Fruit fly (Drosophila melanogaster): ENCODE measurements around the gene CycY.

CycY gene

dm6 chr2L:11806701-11807674, 6.6 kb downstream of the CycY start (continued):
- no peak for TF ChIP-seq CG14667 (GFP tag; IDR thresholded peaks at IDR 0.05)
- no peak for TF ChIP-seq pnt (GFP tag; optimal IDR thresholded peaks at IDR 0.05)
- no peak for TF ChIP-seq ems (GFP tag; optimal IDR thresholded peaks at IDR 0.05)
- TF ChIP-seq dati (GFP tag; IDR thresholded peaks at IDR 0.05), result no peak
- TF ChIP-seq emc (GFP tag; optimal IDR thresholded peaks at IDR 0.05), result no peak
- TF ChIP-seq Atf-2 (GFP tag; optimal IDR thresholded peaks at IDR 0.05), result no peak
- TF ChIP-seq CG10654 (GFP tag; optimal IDR thresholded peaks at IDR 0.05), result no peak
- peak; percentile 2 for TF ChIP-seq CG7839 (tag; optimal IDR thresholded peaks at IDR 0.05)
- no peak for TF ChIP-seq hth (optimal IDR thresholded peaks at IDR 0.05)
- peak; percentile 79 for TF ChIP-seq CG10543 (GFP tag; optimal IDR thresholded peaks at IDR 0.05)
- TF ChIP-seq cato (GFP tag; optimal IDR thresholded peaks at IDR 0.05; ENCODE audit: borderline replicate concordance), result no peak
- no peak for TF ChIP-seq CG3847 (GFP tag; IDR thresholded peaks at IDR 0.05)
- no peak for TF ChIP-seq CG14965 (GFP tag; optimal IDR thresholded peaks at IDR 0.05; ENCODE audit: borderline replicate concordance)
- no peak for TF ChIP-seq Optix (GFP tag; IDR thresholded peaks at IDR 0.05)
- TF ChIP-seq pum (GFP tag; optimal IDR thresholded peaks at IDR 0.05), result no peak
- no peak for TF ChIP-seq Sox100B (GFP tag; optimal IDR thresholded peaks at IDR 0.05)
- no peak for TF ChIP-seq CG4854 (GFP tag; optimal IDR thresholded peaks at IDR 0.05)
- TF ChIP-seq CG11560 (tag; IDR thresholded peaks at IDR 0.05), result no peak
- peak; percentile 95 for TF ChIP-seq sqz (GFP tag; optimal IDR thresholded peaks at IDR 0.05)
- TF ChIP-seq CoRest (tag; optimal IDR thresholded peaks at IDR 0.05), result no peak
- no peak for TF ChIP-seq CG14860 (GFP tag; IDR thresholded peaks at IDR 0.05; ENCODE audit: partially characterized antibody)
- no peak for TF ChIP-seq CG12391 (tag; optimal IDR thresholded peaks at IDR 0.05)
- no peak for TF ChIP-seq NC2α (GFP tag; optimal IDR thresholded peaks at IDR 0.05)
- TF ChIP-seq lola (GFP tag; optimal IDR thresholded peaks at IDR 0.05), result no peak
- no peak for TF ChIP-seq dan (GFP tag; IDR thresholded peaks at IDR 0.05)
- TF ChIP-seq B-H2 (GFP tag; optimal IDR thresholded peaks at IDR 0.05), result peak; percentile 25
- no peak for TF ChIP-seq Mad (GFP tag; optimal IDR thresholded peaks at IDR 0.05)
- TF ChIP-seq pb (GFP tag; optimal IDR thresholded peaks at IDR 0.05), result no peak
- TF ChIP-seq zen2 (GFP tag; IDR thresholded peaks at IDR 0.05; ENCODE audit: partially characterized antibody), result peak; percentile 50; the same call in 2 of the 3 replicates
- peak; percentile 42; the same call in 1 of the 4 replicates for TF ChIP-seq Dll (GFP tag; IDR thresholded peaks at IDR 0.05; ENCODE audit: partially characterized antibody)
- TF ChIP-seq CG8478 (optimal IDR thresholded peaks at IDR 0.05), result peak; percentile 64
- peak; percentile 23; the same call in 1 of the 2 replicates for TF ChIP-seq CG13287 (GFP tag; IDR thresholded peaks at IDR 0.05; ENCODE audit: partially characterized antibody)
- no peak for TF ChIP-seq Hsf (GFP tag; optimal IDR thresholded peaks at IDR 0.05)
- TF ChIP-seq ab (GFP tag; optimal IDR thresholded peaks at IDR 0.05), result peak; percentile 18
- TF ChIP-seq CG12155 (GFP tag; optimal IDR thresholded peaks at IDR 0.05), result peak; percentile 15
- TF ChIP-seq CG15479 (GFP tag; optimal IDR thresholded peaks at IDR 0.05), result peak; percentile 17
- TF ChIP-seq Tbp (GFP tag; optimal IDR thresholded peaks at IDR 0.05), result no peak
- TF ChIP-seq chif (GFP tag; optimal IDR thresholded peaks at IDR 0.05), result no peak
- peak; percentile 16 for TF ChIP-seq CG6813 (GFP tag; optimal IDR thresholded peaks at IDR 0.05)
- TF ChIP-seq CG6765 (GFP tag; optimal IDR thresholded peaks at IDR 0.05), result no peak
- TF ChIP-seq E2f1 (GFP tag; IDR thresholded peaks at IDR 0.05), result no peak
- TF ChIP-seq bigmax (GFP tag; optimal IDR thresholded peaks at IDR 0.05), result no peak
- peak; percentile 93 for TF ChIP-seq Deaf1 (tag; optimal IDR thresholded peaks at IDR 0.05)
- peak; percentile 6 for TF ChIP-seq CG12659 (GFP tag; optimal IDR thresholded peaks at IDR 0.05)
- TF ChIP-seq Awh (GFP tag; IDR thresholded peaks at IDR 0.05), result 0 out of 2 replicates have a peak, but pooled peaks have one; percentile 15
- TF ChIP-seq seq (GFP tag; IDR thresholded peaks at IDR 0.05), result no peak
- TF ChIP-seq sug (tag; optimal IDR thresholded peaks at IDR 0.05), result peak; percentile 87
- 0 out of 2 replicates have a peak, but pooled peaks have one; percentile 22 for TF ChIP-seq CG14441 (GFP tag; IDR thresholded peaks at IDR 0.05)
- peak; percentile 50 for TF ChIP-seq Sry-β (GFP tag; optimal IDR thresholded peaks at IDR 0.05)

Measured in whole organism, embryonic.